Worm (Caenorhabditis elegans) whole organism, L1 larva: Measurements from ENCODE around the gene hlh-12.

Source experiments
- ceh-82 ChIP-seq, 3 experiments: fragments of 150-350 bp in 1 of 3; sonication (generic microtip) in 2 of 3; optimal IDR thresholded peaks; 2 replicates each; lab custom pipeline; 2014 to 2017; ENCODE audit warnings: missing biosample characterization in 3 of 3, missing genetic modification characterization in 3 of 3
- fos-1 ChIP-seq: fragments of 150-350 bp; optimal IDR thresholded peaks from 2 replicates; lab custom pipeline; 2014; ENCODE audit warnings: missing biosample characterization, missing genetic modification characterization
- nhr-237 ChIP-seq: fragments of 150-350 bp; optimal IDR thresholded peaks from 2 replicates; lab custom pipeline; 2014; ENCODE audit warnings: missing biosample characterization, missing genetic modification characterization
- nhr-76 ChIP-seq: sonication (generic microtip); optimal IDR thresholded peaks from 2 replicates; lab custom pipeline; 2017; ENCODE audit warnings: missing biosample characterization, missing genetic modification characterization
- pqm-1 ChIP-seq: sonication (generic microtip); optimal IDR thresholded peaks from 3 replicates; lab custom pipeline; 2017; ENCODE audit warnings: missing biosample characterization, missing genetic modification characterization

DNA sequence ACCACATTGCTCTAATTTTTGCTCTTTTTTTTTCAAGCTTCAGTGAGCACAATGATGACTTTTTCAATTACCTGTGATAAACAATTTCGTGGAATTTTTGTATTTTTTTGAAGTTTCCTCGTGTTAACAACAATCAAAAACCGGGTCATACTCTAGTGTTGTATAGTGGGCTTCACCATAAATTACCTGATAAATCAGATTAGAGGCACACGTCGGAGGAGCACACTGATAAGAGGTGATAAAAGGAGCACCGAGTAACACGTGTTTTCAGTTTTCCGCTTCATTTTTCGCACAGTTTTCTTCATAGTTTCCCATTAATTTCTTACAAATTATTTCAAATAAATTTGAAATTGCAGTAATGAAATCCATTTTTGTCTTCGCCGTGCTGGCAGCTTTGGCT, 2.1 kb upstream of the hlh-12 start, which contains the start of gene spp-8:
- no peak for TF ChIP-seq pqm-1
- no peak for TF ChIP-seq ceh-82 (tag; optimal IDR thresholded peaks at IDR 0.05; lab: Kevin White, UChicago)
- no peak for TF ChIP-seq fos-1 (tag; lab: Kevin White, UChicago)
- TF ChIP-seq nhr-76: no peak
- no peak for TF ChIP-seq nhr-237
